Worm (Caenorhabditis elegans) whole organism, L1 larva: Measurements from ENCODE around the gene Y69A2AR.25.

Experiments
- C04F5.9 ChIP-seq: sonication (generic microtip); optimal IDR thresholded peaks from 2 replicates; lab custom pipeline; 2016; ENCODE audit warnings: missing genetic modification characterization, missing compliant biosample characterization
- C16A3.4 ChIP-seq: fragments of 150-350 bp; optimal IDR thresholded peaks from 2 replicates; lab custom pipeline; 2014; ENCODE audit warnings: missing biosample characterization, missing genetic modification characterization
- C34B4.2 ChIP-seq: sonication (generic microtip); optimal IDR thresholded peaks from 2 replicates; lab custom pipeline; 2017; ENCODE audit warnings: mild to moderate bottlenecking, missing genetic modification characterization, missing compliant biosample characterization
- ceh-82 ChIP-seq, 3 experiments: fragments of 150-350 bp in 1 of 3; sonication (generic microtip) in 2 of 3; optimal IDR thresholded peaks; 2 replicates each; lab custom pipeline; 2014 to 2017; ENCODE audit warnings: missing biosample characterization in 3 of 3, missing genetic modification characterization in 3 of 3
- ceh-88 ChIP-seq: fragments of 200-800 bp; sonication (Bioruptor generic); IDR thresholded peaks from 2 replicates; pipeline ENCODE4 v1.3.6; 2022; ENCODE audit warnings: missing genetic modification characterization, missing compliant biosample characterization
- ces-1 ChIP-seq: fragments of 150-350 bp; optimal IDR thresholded peaks from 2 replicates; lab custom pipeline; 2014; ENCODE audit warnings: missing biosample characterization, missing genetic modification reagents, missing genetic modification characterization
- efl-1 ChIP-seq, 4 experiments: fragments of 150-350 bp; optimal IDR thresholded peaks in 3 of 4; peaks in 1 of 4; 1 replicate in 1 of 4; 2 replicates in 3 of 4; lab custom pipeline; 2014; ENCODE audit warnings: missing biosample characterization in 2 of 4, missing genetic modification characterization in 2 of 4, missing genetic modification reagents in 2 of 4
- efl-3 ChIP-seq: fragments of 200-800 bp; sonication (Bioruptor generic); optimal IDR thresholded peaks from 2 replicates; lab custom pipeline; 2018; ENCODE audit warnings: mild to moderate bottlenecking, missing genetic modification characterization, missing compliant biosample characterization
- egl-27 ChIP-seq, 2 experiments: fragments of 150-350 bp in 1 of 2; sonication (generic microtip); optimal IDR thresholded peaks; 3 replicates each; lab custom pipeline; 2017 to 2018; ENCODE audit warnings: missing biosample characterization in 2 of 2, missing genetic modification characterization in 2 of 2, missing genetic modification reagents in 2 of 2
- fkh-8 ChIP-seq: sonication (generic microtip); optimal IDR thresholded peaks from 2 replicates; lab custom pipeline; 2016; ENCODE audit warnings: mild to moderate bottlenecking, missing genetic modification characterization, missing compliant biosample characterization
- fos-1 ChIP-seq: fragments of 150-350 bp; optimal IDR thresholded peaks from 2 replicates; lab custom pipeline; 2014; ENCODE audit warnings: missing biosample characterization, missing genetic modification characterization
- grh-1 ChIP-seq: fragments of 200-800 bp; sonication (Bioruptor generic); IDR thresholded peaks from 2 replicates; pipeline ENCODE4 v1.3.6; 2022; ENCODE audit warnings: missing genetic modification reagents, missing genetic modification characterization, missing compliant biosample characterization
- hlh-17 ChIP-seq: fragments of 200-800 bp; sonication (Bioruptor generic); optimal IDR thresholded peaks from 2 replicates; lab custom pipeline; 2018; ENCODE audit warnings: missing genetic modification characterization, mild to moderate bottlenecking, missing compliant biosample characterization, moderate library complexity, borderline replicate concordance
- hpl-2 ChIP-seq: fragments of 150-350 bp; optimal IDR thresholded peaks from 2 replicates; lab custom pipeline; 2014; ENCODE audit warnings: missing biosample characterization, missing genetic modification reagents, missing genetic modification characterization
- irx-1 ChIP-seq: sonication (generic microtip); optimal IDR thresholded peaks from 2 replicates; lab custom pipeline; 2016; ENCODE audit warnings: missing genetic modification characterization, missing compliant biosample characterization
- jun-1 ChIP-seq: fragments of 150-350 bp; optimal IDR thresholded peaks from 2 replicates; lab custom pipeline; 2014; ENCODE audit warnings: missing biosample characterization, missing genetic modification reagents, missing genetic modification characterization
- lin-15B ChIP-seq: fragments of 150-350 bp; sonication (generic microtip); optimal IDR thresholded peaks from 3 replicates; lab custom pipeline; 2014; ENCODE audit warnings: missing biosample characterization, missing genetic modification characterization
- lir-3 ChIP-seq: sonication (generic microtip); optimal IDR thresholded peaks from 2 replicates; lab custom pipeline; 2016; ENCODE audit warnings: mild to moderate bottlenecking, missing genetic modification characterization, moderate library complexity, missing compliant biosample characterization; ENCODE audit not compliant: poor library complexity
- lsy-2 ChIP-seq, 2 experiments: fragments of 150-350 bp; optimal IDR thresholded peaks; 2 replicates each; lab custom pipeline; 2014; ENCODE audit warnings: missing biosample characterization in 2 of 2, missing genetic modification characterization in 2 of 2
- mdl-1 ChIP-seq, 2 experiments: fragments of 150-350 bp; optimal IDR thresholded peaks; 2 replicates each; lab custom pipeline; 2014 to 2017; ENCODE audit warnings: missing biosample characterization in 2 of 2, missing genetic modification characterization in 2 of 2, inconsistent platforms in 1 of 2
- mep-1 ChIP-seq: fragments of 150-350 bp; optimal IDR thresholded peaks from 2 replicates; lab custom pipeline; 2014; ENCODE audit warnings: missing biosample characterization, missing genetic modification characterization
- nhr-11 ChIP-seq: fragments of 150-350 bp; optimal IDR thresholded peaks from 2 replicates; lab custom pipeline; 2014; ENCODE audit warnings: missing biosample characterization, missing genetic modification characterization
- nhr-237 ChIP-seq: fragments of 150-350 bp; optimal IDR thresholded peaks from 2 replicates; lab custom pipeline; 2014; ENCODE audit warnings: missing biosample characterization, missing genetic modification characterization
- nhr-71 ChIP-seq: sonication (generic microtip); optimal IDR thresholded peaks from 2 replicates; lab custom pipeline; 2016; ENCODE audit warnings: mild to moderate bottlenecking, missing genetic modification characterization, moderate library complexity, missing compliant biosample characterization
- nhr-77 ChIP-seq: fragments of 150-350 bp; optimal IDR thresholded peaks from 2 replicates; lab custom pipeline; 2014; ENCODE audit warnings: missing biosample characterization, missing genetic modification characterization
- nhr-84 ChIP-seq: sonication (generic microtip); optimal IDR thresholded peaks from 2 replicates; lab custom pipeline; 2017; ENCODE audit warnings: missing biosample characterization, missing genetic modification characterization
- nhr-90 ChIP-seq: sonication (generic microtip); optimal IDR thresholded peaks from 2 replicates; lab custom pipeline; 2016; ENCODE audit warnings: mild to moderate bottlenecking, missing genetic modification characterization, missing compliant biosample characterization; ENCODE audit not compliant: poor library complexity
- pag-3 ChIP-seq: sonication (generic microtip); optimal IDR thresholded peaks from 2 replicates; lab custom pipeline; 2017; ENCODE audit warnings: missing genetic modification characterization, mild to moderate bottlenecking, missing compliant biosample characterization, antibody characterized with exemption, borderline replicate concordance; ENCODE audit not compliant: insufficient read depth
- rnt-1 ChIP-seq: sonication (generic microtip); optimal IDR thresholded peaks from 2 replicates; lab custom pipeline; 2016; ENCODE audit warnings: mild to moderate bottlenecking, missing genetic modification characterization, moderate library complexity, missing compliant biosample characterization
- skn-1 ChIP-seq: fragments of 150-350 bp; optimal IDR thresholded peaks from 2 replicates; lab custom pipeline; 2014; ENCODE audit warnings: missing biosample characterization, missing genetic modification characterization
- sptf-1 ChIP-seq: fragments of 150-350 bp; optimal IDR thresholded peaks from 2 replicates; lab custom pipeline; 2014; ENCODE audit warnings: missing biosample characterization, missing genetic modification characterization
- tlp-1 ChIP-seq: fragments of 150-350 bp; optimal IDR thresholded peaks from 2 replicates; lab custom pipeline; 2014; ENCODE audit warnings: missing biosample characterization, missing genetic modification characterization
- unc-130 ChIP-seq: fragments of 150-350 bp; optimal IDR thresholded peaks from 2 replicates; lab custom pipeline; 2017; ENCODE audit warnings: missing biosample characterization, missing genetic modification characterization, inconsistent platforms
- unc-30 ChIP-seq: sonication (generic microtip); optimal IDR thresholded peaks from 2 replicates; lab custom pipeline; 2017; ENCODE audit warnings: missing biosample characterization, missing genetic modification characterization
- unc-86 ChIP-seq: sonication (generic microtip); optimal IDR thresholded peaks from 2 replicates; lab custom pipeline; 2016; ENCODE audit warnings: missing genetic modification characterization, missing compliant biosample characterization
- vab-15 ChIP-seq: sonication (generic microtip); optimal IDR thresholded peaks from 2 replicates; lab custom pipeline; 2017; ENCODE audit warnings: missing genotype, mild to moderate bottlenecking, missing genetic modification characterization, missing compliant biosample characterization
- xbp-1 ChIP-seq: sonication (generic microtip); optimal IDR thresholded peaks from 2 replicates; lab custom pipeline; 2016; ENCODE audit warnings: missing genetic modification characterization, missing compliant biosample characterization

Y69A2AR.25 gene

DNA sequence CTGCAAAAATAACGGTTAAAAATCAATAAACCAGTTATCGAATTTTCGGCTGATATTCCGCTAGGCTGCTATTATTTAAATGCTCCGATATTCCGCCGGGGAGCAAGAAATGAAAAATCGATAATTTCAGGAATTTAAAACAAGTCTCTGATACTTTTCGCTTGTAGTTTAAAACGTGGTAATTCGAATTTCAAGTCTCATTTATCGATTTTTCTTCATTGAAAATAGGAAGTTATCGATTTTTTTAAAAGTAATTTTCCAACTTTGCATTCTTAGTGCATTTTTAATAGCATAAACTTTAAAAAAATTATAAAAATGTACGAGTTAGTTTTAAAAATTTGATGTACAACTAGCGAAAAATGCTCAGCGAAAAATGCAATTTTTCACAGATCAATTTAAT lies 15.9 kb downstream of the Y69A2AR.25 start:
- TF ChIP-seq sptf-1 (tag; lab: Kevin White, UChicago): no peak
- no peak for TF ChIP-seq pag-3 (tag; lab: Kevin White, UChicago)
- no peak for TF ChIP-seq ceh-82 (tag; optimal IDR thresholded peaks at IDR 0.05; lab: Kevin White, UChicago)
- TF ChIP-seq lsy-2 (tag; optimal IDR thresholded peaks at IDR 0.05; lab: Kevin White, UChicago): no peak
- TF ChIP-seq efl-3 (GFP tag; lab: Kevin White, UChicago): no peak
- TF ChIP-seq vab-15: no peak
- no peak for TF ChIP-seq C16A3.4
- no peak for TF ChIP-seq xbp-1
- TF ChIP-seq tlp-1: no peak
- no peak for TF ChIP-seq nhr-90 (tag; lab: Kevin White, UChicago)

- no peak for TF ChIP-seq ceh-88 (GFP tag; lab: Robert Waterston, UW)
- TF ChIP-seq hlh-17 (GFP tag; lab: Kevin White, UChicago): no peak
- no peak for TF ChIP-seq efl-1 (optimal IDR thresholded peaks at IDR 0.05; lab: Kevin White, UChicago)
- TF ChIP-seq efl-1 (GFP tag; optimal IDR thresholded peaks at IDR 0.05 in 1 of 2; lab: Kevin White, UChicago): peak in 1 of 2 experiments; percentile 24
These were observed 16.3 kb downstream of the Y69A2AR.25 start for ce11 chrIV:2551838-2552237.

- TF ChIP-seq unc-86 (tag; lab: Kevin White, UChicago) (no peak), C16A3.4 (no peak), skn-1 (tag; lab: Kevin White, UChicago) (no peak), C34B4.2 (tag; lab: Kevin White, UChicago) (no peak), unc-30 (tag; lab: Kevin White, UChicago) (no peak), egl-27 (tag; optimal IDR thresholded peaks at IDR 0.05; lab: Kevin White, UChicago) (no peak), lin-15B (tag; lab: Kevin White, UChicago) (no peak), rnt-1 (tag; lab: Kevin White, UChicago) (no peak), mep-1 (no peak), mdl-1 (tag; optimal IDR thresholded peaks at IDR 0.05; lab: Kevin White, UChicago) (no peak), nhr-11 (tag; lab: Kevin White, UChicago) (no peak), lir-3 (tag; lab: Kevin White, UChicago) (no peak), nhr-84 (tag; lab: Kevin White, UChicago) (no peak), fos-1 (tag; lab: Kevin White, UChicago) (no peak), nhr-71 (tag; lab: Kevin White, UChicago) (no peak), C04F5.9 (no peak), unc-130 (tag; lab: Kevin White, UChicago) (no peak), ceh-88 (GFP tag; lab: Robert Waterston, UW) (no peak), fkh-8 (tag; lab: Kevin White, UChicago) (no peak)
- TF ChIP-seq, all 84 proteins: peak for 0
These were observed 16.7 kb downstream of the Y69A2AR.25 start, which contains the start of gene Y69A2AR.23 for ce11 chrIV:2551418-2551817. TSS of gene Y69A2AR.23 (minus strand) at chrIV:2551684.

ce11 chrIV:2549542-2549941 lies 18.6 kb downstream of the Y69A2AR.25 start:
- TF ChIP-seq nhr-237 (no peak), irx-1 (tag; lab: Kevin White, UChicago) (no peak), nhr-77 (tag; lab: Kevin White, UChicago) (no peak), jun-1 (no peak), grh-1 (GFP tag; lab: Robert Waterston, UW) (no peak), sptf-1 (tag; lab: Kevin White, UChicago) (no peak), ces-1 (no peak), unc-130 (tag; lab: Kevin White, UChicago) (no peak), hpl-2 (GFP tag; lab: Kevin White, UChicago) (no peak), C16A3.4 (no peak), egl-27 (tag; optimal IDR thresholded peaks at IDR 0.05; lab: Kevin White, UChicago) (no peak)
